Worm (Caenorhabditis elegans) whole organism, late embryonic: ENCODE measurements around the gene tor-2.

ENCODE experiments used
- C08G9.2 ChIP-seq: sonication (generic microtip); optimal IDR thresholded peaks from 2 replicates; lab custom pipeline; 2016; ENCODE audit warnings: mild to moderate bottlenecking, missing genetic modification characterization, moderate library complexity, missing compliant biosample characterization
- F13H6.1 ChIP-seq: sonication (generic microtip); optimal IDR thresholded peaks from 2 replicates; lab custom pipeline; 2016; ENCODE audit warnings: missing genetic modification characterization, missing compliant biosample characterization
- K09A11.1 ChIP-seq: sonication (generic microtip); optimal IDR thresholded peaks from 2 replicates; lab custom pipeline; 2017; ENCODE audit warnings: antibody characterized with exemption, mild to moderate bottlenecking, missing genetic modification characterization, missing compliant biosample characterization; ENCODE audit not compliant: insufficient read depth
- T23F11.4 ChIP-seq: fragments of 200-800 bp; sonication (Bioruptor generic); optimal IDR thresholded peaks from 2 replicates; lab custom pipeline; 2018; ENCODE audit warnings: mild to moderate bottlenecking, missing genetic modification characterization, missing compliant biosample characterization
- ahr-1 ChIP-seq: sonication (generic microtip); optimal IDR thresholded peaks from 2 replicates; lab custom pipeline; 2016; ENCODE audit warnings: missing genetic modification characterization, missing compliant biosample characterization
- ama-1 ChIP-seq: fragments of 150-350 bp; optimal IDR thresholded peaks from 2 replicates; lab custom pipeline; 2014
- ceh-14 ChIP-seq: sonication (generic microtip); optimal IDR thresholded peaks from 2 replicates; lab custom pipeline; 2016; ENCODE audit warnings: missing genotype, missing genetic modification characterization, missing compliant biosample characterization
- ceh-18 ChIP-seq: sonication (generic microtip); optimal IDR thresholded peaks from 2 replicates; lab custom pipeline; 2016; ENCODE audit warnings: missing genetic modification characterization, missing compliant biosample characterization
- ceh-19 ChIP-seq: fragments of 200-800 bp; sonication (Bioruptor generic); optimal IDR thresholded peaks from 2 replicates; lab custom pipeline; 2018; ENCODE audit warnings: mild to moderate bottlenecking, missing genetic modification characterization, missing compliant biosample characterization
- ceh-2 ChIP-seq: sonication (generic microtip); optimal IDR thresholded peaks from 2 replicates; lab custom pipeline; 2016; ENCODE audit warnings: missing genotype, missing genetic modification characterization, missing compliant biosample characterization
- ceh-22 ChIP-seq: sonication (generic microtip); optimal IDR thresholded peaks from 2 replicates; lab custom pipeline; 2017; ENCODE audit warnings: missing biosample characterization, missing genetic modification characterization
- ceh-31 ChIP-seq: sonication (generic microtip); optimal IDR thresholded peaks from 2 replicates; lab custom pipeline; 2016; ENCODE audit warnings: missing genetic modification characterization, missing compliant biosample characterization
- ceh-34 ChIP-seq: sonication (generic microtip); optimal IDR thresholded peaks from 2 replicates; lab custom pipeline; 2016; ENCODE audit warnings: mild to moderate bottlenecking, missing genetic modification characterization, missing compliant biosample characterization
- ceh-45 ChIP-seq: fragments of 200-800 bp; sonication (Bioruptor generic); IDR thresholded peaks from 2 replicates; pipeline ENCODE4 v1.3.6; 2022; ENCODE audit warnings: missing genetic modification reagents, missing genetic modification characterization, missing compliant biosample characterization
- ceh-6 ChIP-seq: fragments of 200-800 bp; sonication (Bioruptor generic); optimal IDR thresholded peaks from 2 replicates; lab custom pipeline; 2018; ENCODE audit warnings: mild to moderate bottlenecking, missing genetic modification characterization, missing compliant biosample characterization
- elt-2 ChIP-seq: sonication (generic microtip); optimal IDR thresholded peaks from 2 replicates; lab custom pipeline; 2016; ENCODE audit warnings: missing genetic modification reagents, missing genetic modification characterization, missing compliant biosample characterization
- ets-4 ChIP-seq: sonication (generic microtip); optimal IDR thresholded peaks from 2 replicates; lab custom pipeline; 2016; ENCODE audit warnings: missing genetic modification characterization, missing compliant biosample characterization
- eyg-1 ChIP-seq: sonication (generic microtip); optimal IDR thresholded peaks from 2 replicates; lab custom pipeline; 2016; ENCODE audit warnings: missing genotype, missing genetic modification characterization, missing compliant biosample characterization
- fkh-10 ChIP-seq: fragments of 150-350 bp; optimal IDR thresholded peaks from 2 replicates; lab custom pipeline; 2014; ENCODE audit warnings: missing biosample characterization, missing genetic modification reagents, missing genetic modification characterization
- fkh-6 ChIP-seq: sonication (generic microtip); optimal IDR thresholded peaks from 2 replicates; lab custom pipeline; 2016; ENCODE audit warnings: missing genetic modification characterization, missing compliant biosample characterization
- gmeb-2 ChIP-seq: sonication (generic microtip); optimal IDR thresholded peaks from 2 replicates; lab custom pipeline; 2016; ENCODE audit warnings: missing genetic modification characterization, inconsistent platforms, missing compliant biosample characterization
- hlh-15 ChIP-seq: sonication (generic microtip); optimal IDR thresholded peaks from 2 replicates; lab custom pipeline; 2016; ENCODE audit warnings: missing genetic modification characterization, missing compliant biosample characterization
- hlh-30 ChIP-seq: sonication (generic microtip); optimal IDR thresholded peaks from 2 replicates; lab custom pipeline; 2017; ENCODE audit warnings: antibody characterized with exemption, missing genetic modification characterization, missing compliant biosample characterization; ENCODE audit not compliant: insufficient read depth
- hlh-8 ChIP-seq: sonication (generic microtip); optimal IDR thresholded peaks from 2 replicates; lab custom pipeline; 2016; ENCODE audit warnings: missing genotype, missing genetic modification characterization, missing compliant biosample characterization
- lim-6 ChIP-seq: sonication (generic microtip); optimal IDR thresholded peaks from 2 replicates; lab custom pipeline; 2016; ENCODE audit warnings: missing genetic modification characterization, missing compliant biosample characterization
- madf-2 ChIP-seq: sonication (generic microtip); optimal IDR thresholded peaks from 2 replicates; lab custom pipeline; 2017; ENCODE audit warnings: missing genetic modification characterization, missing compliant biosample characterization
- mec-3 ChIP-seq: sonication (generic microtip); optimal IDR thresholded peaks from 2 replicates; lab custom pipeline; 2016; ENCODE audit warnings: borderline replicate concordance, missing genetic modification characterization, missing compliant biosample characterization
- nfya-1 ChIP-seq: sonication (generic microtip); optimal IDR thresholded peaks from 2 replicates; lab custom pipeline; 2017; ENCODE audit warnings: missing genetic modification characterization, mild to moderate bottlenecking, missing compliant biosample characterization, antibody characterized with exemption, moderate library complexity
- nhr-11 ChIP-seq: fragments of 150-350 bp; optimal IDR thresholded peaks from 2 replicates; lab custom pipeline; 2014; ENCODE audit warnings: missing biosample characterization, missing genetic modification characterization
- nhr-232 ChIP-seq: sonication (generic microtip); optimal IDR thresholded peaks from 2 replicates; lab custom pipeline; 2016; ENCODE audit warnings: missing genetic modification characterization, missing compliant biosample characterization
- pag-3 ChIP-seq: sonication (generic microtip); optimal IDR thresholded peaks from 2 replicates; lab custom pipeline; 2016; ENCODE audit warnings: missing compliant biosample characterization, missing genetic modification characterization, borderline replicate concordance
- pax-1 ChIP-seq: fragments of 150-350 bp; optimal IDR thresholded peaks from 2 replicates; lab custom pipeline; 2014; ENCODE audit warnings: missing biosample characterization, missing genetic modification characterization
- pha-4 ChIP-seq: fragments of 150-350 bp; optimal IDR thresholded peaks from 2 replicates; lab custom pipeline; 2018; ENCODE audit warnings: missing biosample characterization, missing genetic modification reagents, missing genetic modification characterization
- pqm-1 ChIP-seq: sonication (generic microtip); optimal IDR thresholded peaks from 2 replicates; lab custom pipeline; 2016; ENCODE audit warnings: missing genetic modification characterization, missing compliant biosample characterization
- pros-1 ChIP-seq: fragments of 150-350 bp; optimal IDR thresholded peaks from 2 replicates; lab custom pipeline; 2014; ENCODE audit warnings: missing biosample characterization, missing genetic modification reagents, missing genetic modification characterization
- ref-2 ChIP-seq: sonication (generic microtip); optimal IDR thresholded peaks from 2 replicates; lab custom pipeline; 2016; ENCODE audit warnings: missing genetic modification characterization, missing compliant biosample characterization
- rnt-1 ChIP-seq: sonication (generic microtip); optimal IDR thresholded peaks from 2 replicates; lab custom pipeline; 2016; ENCODE audit warnings: missing genetic modification characterization, missing compliant biosample characterization
- sox-2 ChIP-seq: fragments of 200-800 bp; sonication (Bioruptor generic); IDR thresholded peaks from 2 replicates; pipeline ENCODE4 v1.3.6; 2022; ENCODE audit warnings: missing genetic modification reagents, missing genetic modification characterization, missing compliant biosample characterization
- syd-9 ChIP-seq: sonication (generic microtip); optimal IDR thresholded peaks from 2 replicates; lab custom pipeline; 2016; ENCODE audit warnings: mild to moderate bottlenecking, missing genetic modification characterization, moderate library complexity, missing compliant biosample characterization
- tbx-2 ChIP-seq: sonication (generic microtip); optimal IDR thresholded peaks from 2 replicates; lab custom pipeline; 2016; ENCODE audit warnings: missing genetic modification characterization, missing compliant biosample characterization
- ttx-3 ChIP-seq: sonication (generic microtip); optimal IDR thresholded peaks from 2 replicates; lab custom pipeline; 2016; ENCODE audit warnings: missing genetic modification reagents, missing genetic modification characterization, missing compliant biosample characterization
- unc-3 ChIP-seq, 2 experiments: fragments of 200-800 bp in 1 of 2; sonication (Bioruptor generic) in 1 of 2; sonication (generic microtip) in 1 of 2; conservative IDR thresholded peaks in 1 of 2; optimal IDR thresholded peaks in 1 of 2; 2 replicates each; pipeline versions ENCODE4 v1.3.6 to Lab custom; 2016 to 2022; ENCODE audit warnings: missing compliant biosample characterization in 2 of 2, missing genetic modification characterization in 2 of 2, missing genetic modification reagents in 1 of 2
- unc-42 ChIP-seq: sonication (generic microtip); optimal IDR thresholded peaks from 2 replicates; lab custom pipeline; 2016; ENCODE audit warnings: missing genotype, missing genetic modification characterization, missing compliant biosample characterization
- unc-55 ChIP-seq: sonication (generic microtip); optimal IDR thresholded peaks from 2 replicates; lab custom pipeline; 2017; ENCODE audit warnings: missing biosample characterization, missing genetic modification reagents, missing genetic modification characterization

tor-2 gene

DNA sequence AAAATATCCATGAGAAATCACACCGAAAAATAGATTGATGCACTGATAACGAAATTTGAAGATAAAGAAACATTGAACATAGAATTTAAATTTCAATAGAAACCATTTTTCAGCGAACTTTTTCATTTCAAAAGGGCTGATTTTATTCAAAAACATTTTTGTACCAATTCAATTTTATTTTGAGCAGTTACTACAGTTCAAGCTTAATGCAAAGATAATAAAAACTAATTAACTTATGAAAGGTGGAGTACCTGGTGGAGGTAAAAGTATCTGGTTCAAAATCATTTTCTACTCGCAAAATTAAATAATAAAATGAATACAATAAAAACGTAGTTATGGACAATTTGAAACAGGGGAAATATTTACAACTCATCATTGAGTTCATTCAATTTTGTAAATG is at the start of gene tor-2:
TSS of gene tor-2 (minus strand) at position 101 of the 400 bp plus-strand sequence.
- no peak for TF ChIP-seq unc-55
- no peak for TF ChIP-seq pqm-1 (tag; lab: Kevin White, UChicago)

DNA sequence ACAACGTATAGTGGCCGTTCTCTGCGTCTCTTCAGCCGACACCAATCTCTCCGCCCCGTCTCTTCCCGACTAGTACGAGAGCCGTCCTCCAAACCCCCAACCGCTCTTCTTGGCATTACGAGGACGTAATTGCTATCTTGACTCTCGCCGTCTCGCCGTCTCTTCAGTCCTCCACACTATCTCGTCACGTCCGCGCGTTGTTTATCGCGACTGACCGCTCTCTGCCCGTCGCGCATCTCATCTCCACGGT is 49.5 kb upstream of the tor-2 start:
- TF ChIP-seq ets-4 (tag; lab: Kevin White, UChicago) (peak; percentile 82), hlh-15 (no peak), F13H6.1 (tag; lab: Kevin White, UChicago) (peak; percentile 96), ceh-14 (tag; lab: Kevin White, UChicago) (peak; percentile 93), unc-42 (peak; percentile 28), unc-3 (GFP tag; conservative IDR thresholded peaks at IDR 0.05; lab: Robert Waterston, UW) (no peak), unc-3 (tag; optimal IDR thresholded peaks at IDR 0.05; lab: Kevin White, UChicago) (no peak), unc-55 (peak; percentile 79), ceh-31 (tag; lab: Kevin White, UChicago) (peak; percentile 95), fkh-10 (no peak), ceh-22 (tag; lab: Kevin White, UChicago) (no peak)
- TF ChIP-seq, all 69 proteins: peak for 6

DNA sequence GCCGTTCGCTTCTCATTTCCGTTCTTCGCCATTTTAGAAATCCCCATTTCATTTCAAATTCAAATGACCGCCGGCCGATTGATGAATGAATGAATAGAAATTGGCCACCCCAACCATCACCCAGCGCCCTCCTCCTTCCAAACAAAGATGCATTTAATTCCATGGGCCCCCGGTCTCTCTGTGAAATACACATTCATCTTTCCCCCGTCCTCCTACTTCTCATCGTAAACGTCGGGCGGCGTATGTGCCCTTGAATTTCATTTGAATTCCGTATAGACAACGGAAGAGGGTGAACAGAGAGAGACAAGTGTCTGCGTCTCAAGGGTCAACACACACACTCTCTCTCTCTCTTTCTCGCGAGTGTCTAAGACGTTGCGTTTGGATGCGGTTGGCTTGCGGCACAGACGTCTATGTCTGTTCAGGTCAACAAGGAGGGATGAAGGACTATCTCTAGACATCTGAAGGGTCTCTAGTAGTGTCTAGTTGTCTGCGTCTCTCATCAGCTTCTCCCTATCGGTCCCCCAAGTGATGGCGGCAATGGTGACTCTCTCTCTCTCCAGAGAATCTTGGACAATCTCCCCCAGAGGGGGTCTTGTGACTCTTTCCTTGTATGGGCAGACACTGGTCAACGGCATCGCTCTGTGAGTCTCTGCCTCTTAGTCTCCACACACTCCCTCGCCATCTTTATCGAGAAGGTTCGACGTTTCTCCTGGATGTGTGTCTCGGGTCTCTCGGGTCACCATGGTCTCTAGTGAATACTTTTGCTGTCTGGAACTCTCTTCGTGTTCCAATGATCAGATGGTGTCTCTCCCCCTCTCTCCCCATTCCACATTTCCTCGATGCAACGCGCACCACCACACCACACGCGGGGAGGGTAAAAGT is 48.9 kb upstream of the tor-2 start:
- TF ChIP-seq C08G9.2 (tag; lab: Kevin White, UChicago) (no peak), unc-42 (peak; percentile 77), nhr-232 (no peak), ceh-6 (GFP tag; lab: Kevin White, UChicago) (peak; percentile 47), nhr-11 (no peak), pha-4 (tag; lab: Kevin White, UChicago) (no peak), lim-6 (tag; lab: Kevin White, UChicago) (peak; percentile 75), syd-9 (tag; lab: Kevin White, UChicago) (peak; percentile 19), ceh-45 (GFP tag; lab: Robert Waterston, UW) (no peak), pag-3 (tag; lab: Kevin White, UChicago) (peak; percentile 40), eyg-1 (tag; lab: Kevin White, UChicago) (peak; percentile 35), hlh-8 (tag; lab: Kevin White, UChicago) (peak; percentile 44), ceh-2 (peak; percentile 58), tbx-2 (tag; lab: Kevin White, UChicago) (peak; percentile 66), unc-55 (peak; percentile 94), hlh-30 (tag; lab: Kevin White, UChicago) (peak; percentile 91), fkh-6 (tag; lab: Kevin White, UChicago) (peak; percentile 37), pros-1 (peak; percentile 86), sox-2 (GFP tag; lab: Robert Waterston, UW) (peak; percentile 81), ahr-1 (no peak), madf-2 (tag; lab: Kevin White, UChicago) (no peak), ceh-34 (peak; percentile 62), unc-3 (GFP tag; conservative IDR thresholded peaks at IDR 0.05; lab: Robert Waterston, UW) (peak; percentile 74), unc-3 (tag; optimal IDR thresholded peaks at IDR 0.05; lab: Kevin White, UChicago) (peak; percentile 59), ceh-22 (tag; lab: Kevin White, UChicago) (peak; percentile 38), ama-1 (lab: Kevin White, UChicago) (peak; percentile 84), elt-2 (peak; percentile 22), ref-2 (tag; lab: Kevin White, UChicago) (peak; percentile 54), ceh-19 (GFP tag; lab: Kevin White, UChicago) (peak; percentile 36), T23F11.4 (peak; percentile 39), rnt-1 (tag; lab: Kevin White, UChicago) (peak; percentile 97), pax-1 (peak; percentile 84), ceh-31 (tag; lab: Kevin White, UChicago) (peak; percentile 79), ceh-18 (peak; percentile 2), K09A11.1 (peak; percentile 58), nfya-1 (peak; percentile 84), ttx-3 (tag; lab: Kevin White, UChicago) (peak; percentile 29), mec-3 (no peak), ceh-14 (tag; lab: Kevin White, UChicago) (peak; percentile 71), gmeb-2 (tag; lab: Kevin White, UChicago) (peak; percentile 6)
